Fruit fly (Drosophila melanogaster) whole organism, embryonic: ENCODE data around the gene kirre.
"Not testable (repeated sequence)": the region's sequence is repeated elsewhere in the genome, so short reads cannot be mapped to it uniquely, and the experiment has no call there.

Source experiments
- Abd-B ChIP-seq: fragments of 200-800 bp; sonication (Bioruptor generic); optimal IDR thresholded peaks from 2 replicates; lab custom pipeline; 2018; ENCODE audit warnings: missing biosample characterization, mild to moderate bottlenecking, missing genetic modification characterization, moderate library complexity
- Blimp-1 ChIP-seq: fragments of 200-800 bp; sonication (Bioruptor generic); optimal IDR thresholded peaks from 3 replicates; lab custom pipeline; 2018; ENCODE audit warnings: missing biosample characterization, missing genetic modification characterization, mild to moderate bottlenecking, moderate library complexity, missing genetic modification reagents
- CG10959 ChIP-seq: fragments of 200-800 bp; sonication (Bioruptor generic); IDR thresholded peaks from 2 replicates; pipeline ENCODE4 v1.3.6; 2022; ENCODE audit warnings: missing biosample characterization, missing genetic modification characterization
- CG10979 ChIP-seq: fragments of 200-800 bp; sonication (Bioruptor generic); optimal IDR thresholded peaks from 2 replicates; lab custom pipeline; 2018; ENCODE audit warnings: missing biosample characterization, mild to moderate bottlenecking, missing genetic modification characterization, moderate library complexity
- CG11504 ChIP-seq: fragments of 200-800 bp; sonication (Bioruptor generic); optimal IDR thresholded peaks from 3 replicates; lab custom pipeline; 2019; ENCODE audit warnings: missing biosample characterization, mild to moderate bottlenecking, missing genetic modification characterization, moderate library complexity
- CG11695 ChIP-seq: fragments of 200-800 bp; sonication (Bioruptor generic); IDR thresholded peaks from 3 replicates; pipeline ENCODE4 v1.3.6; 2022; ENCODE audit warnings: missing biosample characterization, missing genetic modification characterization
- CG13296 ChIP-seq: fragments of 200-800 bp; sonication (Bioruptor generic); optimal IDR thresholded peaks from 3 replicates; lab custom pipeline; 2018; ENCODE audit warnings: missing biosample characterization, mild to moderate bottlenecking, missing genetic modification characterization
- CG14441 ChIP-seq: fragments of 200-800 bp; sonication (Bioruptor generic); IDR thresholded peaks from 2 replicates; pipeline ENCODE4 v1.3.6; 2022; ENCODE audit warnings: missing biosample characterization, missing genetic modification characterization
- CG15269 ChIP-seq: fragments of 200-800 bp; sonication (Bioruptor generic); optimal IDR thresholded peaks from 2 replicates; lab custom pipeline; 2018; ENCODE audit warnings: missing biosample characterization, mild to moderate bottlenecking, missing genetic modification characterization, moderate library complexity
- CG15601 ChIP-seq: fragments of 200-800 bp; sonication (Bioruptor generic); optimal IDR thresholded peaks from 3 replicates; lab custom pipeline; 2019; ENCODE audit warnings: missing biosample characterization, mild to moderate bottlenecking, missing genetic modification characterization, moderate library complexity
- CG17328 ChIP-seq: fragments of 200-800 bp; sonication (Bioruptor generic); IDR thresholded peaks from 2 replicates; pipeline ENCODE4 v1.3.6; 2022; ENCODE audit warnings: missing biosample characterization, missing genetic modification characterization
- CG2678 ChIP-seq: fragments of 200-800 bp; sonication (Bioruptor generic); optimal IDR thresholded peaks from 3 replicates; lab custom pipeline; 2019; ENCODE audit warnings: missing biosample characterization, mild to moderate bottlenecking, missing genetic modification characterization, moderate library complexity
- CG30403 ChIP-seq: fragments of 200-800 bp; sonication (Bioruptor generic); optimal IDR thresholded peaks from 3 replicates; lab custom pipeline; 2016; ENCODE audit warnings: missing biosample characterization, missing genetic modification characterization
- CG3065 ChIP-seq: fragments of 200-800 bp; sonication (Bioruptor generic); optimal IDR thresholded peaks from 2 replicates; lab custom pipeline; 2016; ENCODE audit warnings: missing biosample characterization, missing genetic modification characterization
- CG43689 ChIP-seq: fragments of 200-800 bp; sonication (Bioruptor generic); IDR thresholded peaks from 2 replicates; pipeline ENCODE4 v1.3.6; 2022; ENCODE audit warnings: missing biosample characterization, missing genetic modification characterization
- CG4707 ChIP-seq: fragments of 200-800 bp; sonication (Bioruptor generic); optimal IDR thresholded peaks from 2 replicates; lab custom pipeline; 2018; ENCODE audit warnings: missing biosample characterization, mild to moderate bottlenecking, missing genetic modification characterization, moderate library complexity
- CG6813 ChIP-seq: fragments of 200-800 bp; sonication (Bioruptor generic); optimal IDR thresholded peaks from 2 replicates; lab custom pipeline; 2017; ENCODE audit warnings: missing biosample characterization, missing genetic modification characterization, mild to moderate bottlenecking, moderate library complexity, missing genetic modification reagents
- CG6854 ChIP-seq: fragments of 200-800 bp; sonication (Bioruptor generic); optimal IDR thresholded peaks from 3 replicates; lab custom pipeline; 2017; ENCODE audit warnings: missing biosample characterization, mild to moderate bottlenecking, missing genetic modification characterization
- CG7556 ChIP-seq: fragments of 200-800 bp; sonication (Bioruptor generic); optimal IDR thresholded peaks from 2 replicates; lab custom pipeline; 2017; ENCODE audit warnings: missing biosample characterization, mild to moderate bottlenecking, missing genetic modification characterization
- CG7839 ChIP-seq: fragments of 200-800 bp; sonication (Bioruptor generic); optimal IDR thresholded peaks from 3 replicates; lab custom pipeline; 2018; ENCODE audit warnings: missing biosample characterization, mild to moderate bottlenecking, missing genetic modification characterization, moderate library complexity
- CG8388 ChIP-seq: fragments of 200-800 bp; sonication (Bioruptor generic); optimal IDR thresholded peaks from 2 replicates; lab custom pipeline; 2019; ENCODE audit warnings: missing biosample characterization, mild to moderate bottlenecking, missing genetic modification characterization, moderate library complexity
- Jarid2 ChIP-seq: fragments of 200-800 bp; sonication (Bioruptor generic); optimal IDR thresholded peaks from 3 replicates; lab custom pipeline; 2017; ENCODE audit warnings: mild to moderate bottlenecking, missing biosample characterization, missing genetic modification reagents, missing genetic modification characterization
- Nf-YC ChIP-seq: fragments of 200-800 bp; optimal IDR thresholded peaks from 3 replicates; lab custom pipeline; 2019; ENCODE audit warnings: missing biosample characterization, mild to moderate bottlenecking, missing genetic modification characterization, moderate library complexity
- PHDP ChIP-seq: fragments of 200-800 bp; sonication (Bioruptor generic); optimal IDR thresholded peaks from 3 replicates; lab custom pipeline; 2018; ENCODE audit warnings: missing biosample characterization, mild to moderate bottlenecking, missing genetic modification characterization, moderate library complexity
- Sox102F ChIP-seq: fragments of 200-800 bp; sonication (Bioruptor generic); optimal IDR thresholded peaks from 2 replicates; lab custom pipeline; 2018; ENCODE audit warnings: missing biosample characterization, mild to moderate bottlenecking, missing genetic modification characterization, moderate library complexity
- Taf1 ChIP-seq: fragments of 200-800 bp; sonication (Bioruptor generic); IDR thresholded peaks from 2 replicates; pipeline ENCODE4 v1.3.6; 2022; ENCODE audit warnings: missing biosample characterization, missing genetic modification characterization
- ara ChIP-seq: fragments of 200-800 bp; sonication (Bioruptor generic); IDR thresholded peaks from 2 replicates; pipeline ENCODE4 v1.3.6; 2022; ENCODE audit warnings: missing biosample characterization, missing genetic modification characterization
- bsh ChIP-seq, 2 experiments: fragments of 200-800 bp; sonication (Bioruptor generic); optimal IDR thresholded peaks; 2 replicates each; lab custom pipeline; 2017 to 2018; ENCODE audit warnings: mild to moderate bottlenecking in 2 of 2, missing biosample characterization in 2 of 2, missing genetic modification characterization in 2 of 2, moderate library complexity in 1 of 2
- chinmo ChIP-seq: fragments of 200-800 bp; sonication (Bioruptor generic); IDR thresholded peaks from 4 replicates; pipeline ENCODE4 v1.3.6; 2022; ENCODE audit warnings: missing biosample characterization, missing genetic modification characterization; ENCODE audit not compliant: partially characterized antibody
- corto ChIP-seq: fragments of 200-800 bp; sonication (Bioruptor generic); optimal IDR thresholded peaks from 2 replicates; lab custom pipeline; 2016; ENCODE audit warnings: missing biosample characterization, mild to moderate bottlenecking, missing genetic modification characterization, moderate library complexity
- dmrt11E ChIP-seq: fragments of 200-800 bp; sonication (Bioruptor generic); optimal IDR thresholded peaks from 3 replicates; lab custom pipeline; 2018; ENCODE audit warnings: missing biosample characterization, mild to moderate bottlenecking, missing genetic modification characterization, moderate library complexity
- dmrt99B ChIP-seq: fragments of 200-800 bp; sonication (Bioruptor generic); optimal IDR thresholded peaks from 2 replicates; lab custom pipeline; 2018; ENCODE audit warnings: missing biosample characterization, mild to moderate bottlenecking, missing genetic modification characterization, moderate library complexity
- eve ChIP-seq, 2 experiments: fragments of >200 bp; optimal IDR thresholded peaks; 2 replicates each; lab custom pipeline; 2017; ENCODE audit warnings: missing biosample characterization in 2 of 2, missing genetic modification characterization in 2 of 2
- gcm ChIP-seq: fragments of 200-800 bp; sonication (Bioruptor generic); optimal IDR thresholded peaks from 2 replicates; lab custom pipeline; 2019; ENCODE audit warnings: missing biosample characterization, mild to moderate bottlenecking, missing genetic modification characterization, moderate library complexity
- gem ChIP-seq: fragments of 200-800 bp; sonication (Bioruptor generic); optimal IDR thresholded peaks from 2 replicates; lab custom pipeline; 2019; ENCODE audit warnings: missing biosample characterization, mild to moderate bottlenecking, missing genetic modification characterization, moderate library complexity
- klu ChIP-seq: fragments of 200-800 bp; sonication (Bioruptor generic); IDR thresholded peaks from 2 replicates; pipeline ENCODE4 v1.3.6; 2022; ENCODE audit warnings: missing biosample characterization, missing genetic modification characterization
- lola ChIP-seq, 3 experiments: fragments of >200 bp in 2 of 3; fragments of 200-800 bp in 1 of 3; sonication (Bioruptor generic) in 1 of 3; optimal IDR thresholded peaks; 2 replicates each; lab custom pipeline; 2017 to 2019; ENCODE audit warnings: missing biosample characterization in 3 of 3, missing genetic modification characterization in 3 of 3, mild to moderate bottlenecking in 1 of 3, moderate library complexity in 1 of 3
- mam ChIP-seq: fragments of 200-800 bp; sonication (Bioruptor generic); optimal IDR thresholded peaks from 3 replicates; lab custom pipeline; 2016; ENCODE audit warnings: missing biosample characterization, missing genetic modification characterization
- phol ChIP-seq: fragments of 200-800 bp; sonication (Bioruptor generic); optimal IDR thresholded peaks from 3 replicates; lab custom pipeline; 2018; ENCODE audit warnings: missing biosample characterization, mild to moderate bottlenecking, missing genetic modification characterization, moderate library complexity
- sc ChIP-seq, 3 experiments: fragments of >200 bp in 2 of 3; fragments of 200-800 bp in 1 of 3; sonication (Bioruptor generic) in 1 of 3; optimal IDR thresholded peaks; 2 replicates in 2 of 3; 3 replicates in 1 of 3; lab custom pipeline; 2017; ENCODE audit warnings: mild to moderate bottlenecking in 1 of 3, missing biosample characterization in 1 of 3, missing genetic modification characterization in 1 of 3, missing genetic modification reagents in 1 of 3
- sens ChIP-seq: fragments of 200-800 bp; sonication (Bioruptor generic); peaks from one replicate; lab custom pipeline; 2016; ENCODE audit warnings: missing biosample characterization, missing genetic modification characterization
- slbo ChIP-seq: fragments of 200-800 bp; sonication (Bioruptor generic); IDR thresholded peaks from 2 replicates; pipeline ENCODE4 v1.3.6; 2022; ENCODE audit warnings: missing biosample characterization, missing genetic modification characterization
- sug ChIP-seq: fragments of 200-800 bp; optimal IDR thresholded peaks from 2 replicates; lab custom pipeline; 2019; ENCODE audit warnings: missing biosample characterization, mild to moderate bottlenecking, missing genetic modification characterization, moderate library complexity
- tgo ChIP-seq: fragments of 200-800 bp; sonication (Bioruptor generic); IDR thresholded peaks from 3 replicates; pipeline ENCODE4 v1.3.6; 2022; ENCODE audit warnings: missing biosample characterization, missing genetic modification characterization
- unpg ChIP-seq: fragments of 200-800 bp; sonication (Bioruptor generic); optimal IDR thresholded peaks from 3 replicates; lab custom pipeline; 2018; ENCODE audit warnings: missing biosample characterization, mild to moderate bottlenecking, missing genetic modification characterization, moderate library complexity

kirre gene

DNA sequence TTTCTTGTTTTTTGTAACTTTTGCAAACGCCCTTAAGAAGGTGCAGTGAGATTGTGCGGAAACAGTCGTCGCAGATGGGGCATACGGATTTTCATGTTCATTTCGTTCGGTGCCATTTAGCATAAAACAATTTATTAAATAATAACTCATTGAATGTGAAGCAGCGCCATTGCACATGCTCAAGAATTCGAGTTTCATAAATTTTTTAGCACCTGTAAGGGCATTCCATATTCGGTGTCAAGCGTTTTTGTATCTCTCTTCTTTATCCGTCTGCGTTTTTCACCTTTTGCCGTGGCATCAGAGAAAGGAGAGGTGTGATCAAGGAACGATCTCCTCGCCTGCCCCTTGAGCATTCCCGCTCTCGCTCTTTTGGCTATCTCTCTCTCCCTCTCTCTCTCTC, 313.1 kb downstream of the kirre start (continued):
- TF ChIP-seq Abd-B (GFP tag; lab: Kevin White, UChicago) = peak; percentile 17
- peak; percentile 50; the same call in 1 of the 2 replicates for TF ChIP-seq CG17328 (GFP tag; lab: Robert Waterston, UW)
- TF ChIP-seq CG14441 (GFP tag; lab: Robert Waterston, UW) = peak; percentile 51; the same call in 1 of the 2 replicates
- no peak for TF ChIP-seq chinmo (GFP tag; lab: Robert Waterston, UW)
- no peak for TF ChIP-seq CG11695 (GFP tag; lab: Robert Waterston, UW)
- 0 out of 2 replicates have a peak, but pooled peaks have one; percentile 13 for TF ChIP-seq Taf1 (GFP tag; lab: Robert Waterston, UW)
- TF ChIP-seq PHDP (tag; lab: Kevin White, UChicago) = no peak
- no peak for TF ChIP-seq mam (GFP tag; lab: Kevin White, UChicago)
- TF ChIP-seq unpg (GFP tag; lab: Kevin White, UChicago) = peak; percentile 12
- TF ChIP-seq ara (GFP tag; lab: Robert Waterston, UW) = peak; percentile 13; the same call in 1 of the 2 replicates
- no peak for TF ChIP-seq CG10959 (GFP tag; lab: Robert Waterston, UW)
- peak; percentile 26 for TF ChIP-seq gem (tag; lab: Kevin White, UChicago)
- peak; percentile 24; the same call in 1 of the 3 replicates for TF ChIP-seq tgo (GFP tag; lab: Robert Waterston, UW)
- TF ChIP-seq sug = no peak
- no peak for TF ChIP-seq CG7556 (GFP tag; lab: Kevin White, UChicago)
- peak; percentile 20; the same call in 1 of the 2 replicates for TF ChIP-seq slbo (GFP tag; lab: Robert Waterston, UW)
- TF ChIP-seq CG13296 = no peak
- TF ChIP-seq corto = peak; percentile 58
- TF ChIP-seq sens (GFP tag; lab: Kevin White, UChicago) = peak; percentile 70

DNA sequence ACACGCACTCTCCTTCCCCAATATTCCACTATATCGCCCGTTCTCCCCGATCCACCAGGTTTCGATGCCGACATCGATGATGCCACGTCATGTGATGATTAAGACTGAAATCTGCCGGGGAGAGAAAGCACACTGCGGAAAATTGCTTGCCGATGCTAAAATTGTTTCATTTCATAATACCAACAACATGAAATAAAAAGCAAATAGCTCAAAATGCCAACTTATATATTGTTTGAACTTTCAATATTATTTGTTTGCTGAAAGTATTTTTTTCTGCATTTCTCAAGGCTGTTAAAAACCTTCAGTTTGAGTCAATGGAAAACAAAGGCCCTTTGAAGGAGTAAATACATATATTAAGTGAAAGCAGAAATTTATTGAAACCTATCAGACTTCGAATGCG, 315.6 kb downstream of the kirre start:
- TF ChIP-seq CG43689 (GFP tag; lab: Robert Waterston, UW) (no peak), Jarid2 (GFP tag; lab: Kevin White, UChicago) (no peak), CG6813 (GFP tag; lab: Kevin White, UChicago) (no peak), chinmo (GFP tag; lab: Robert Waterston, UW) (no peak), klu (GFP tag; lab: Robert Waterston, UW) (no peak), CG3065 (GFP tag; lab: Kevin White, UChicago) (no peak), dmrt11E (tag; lab: Kevin White, UChicago) (no peak), CG6854 (no peak), phol (tag; lab: Kevin White, UChicago) (no peak)
- TF ChIP-seq, all 482 proteins: peak for 0

DNA sequence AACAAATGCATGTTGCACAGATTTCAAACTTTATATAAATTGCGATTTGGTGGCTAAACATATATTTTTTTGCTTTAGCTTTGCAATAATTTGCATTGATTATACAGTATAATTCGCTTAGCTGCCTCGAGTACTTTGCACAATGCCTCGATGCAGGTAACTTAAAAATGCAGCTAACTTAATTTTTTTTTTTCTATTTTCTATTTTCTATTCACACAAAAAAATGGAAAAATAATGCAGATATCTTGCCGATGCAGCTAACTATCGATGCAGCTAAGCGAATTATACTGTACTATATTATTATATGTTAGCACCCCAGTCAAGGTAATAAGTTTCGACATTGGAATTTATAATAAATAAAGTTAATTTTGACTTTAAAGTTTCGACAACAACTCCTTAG, 317.8 kb downstream of the kirre start:
- TF ChIP-seq CG15269 (tag; lab: Kevin White, UChicago) (peak; percentile 12), CG30403 (GFP tag; lab: Kevin White, UChicago) (peak; percentile 23), CG7556 (GFP tag; lab: Kevin White, UChicago) (peak; percentile 10), sc (GFP tag; optimal IDR thresholded peaks at IDR 0.05; lab: Kevin White, UChicago) (peak; percentile 10), CG10979 (tag; lab: Kevin White, UChicago) (peak; percentile 52), dmrt99B (peak; percentile 31), lola (GFP tag; optimal IDR thresholded peaks at IDR 0.05; lab: Kevin White, UChicago) (peak in 1 of 3 experiments; percentile 41), Abd-B (GFP tag; lab: Kevin White, UChicago) (peak; percentile 52), sens (GFP tag; lab: Kevin White, UChicago) (peak; percentile 54), gcm (peak; percentile 8), eve (GFP tag; optimal IDR thresholded peaks at IDR 0.05; lab: Kevin White, UChicago) (peak in 1 of 2 experiments; percentile 21), Sox102F (GFP tag; lab: Kevin White, UChicago) (peak; percentile 1), CG15601 (peak; percentile 7), CG4707 (GFP tag; lab: Kevin White, UChicago) (peak; percentile 36), Nf-YC (tag; lab: Kevin White, UChicago) (peak; percentile 54), bsh (GFP tag; optimal IDR thresholded peaks at IDR 0.05; lab: Kevin White, UChicago) (peak in 1 of 2 experiments; percentile 55), CG2678 (tag; lab: Kevin White, UChicago) (peak; percentile 41), CG8388 (GFP tag; lab: Kevin White, UChicago) (peak; percentile 31), Blimp-1 (GFP tag; lab: Kevin White, UChicago) (peak; percentile 47), CG7839 (tag; lab: Kevin White, UChicago) (peak; percentile 40), CG11504 (tag; lab: Kevin White, UChicago) (peak; percentile 48), phol (tag; lab: Kevin White, UChicago) (peak; percentile 44)
- TF ChIP-seq sc (optimal IDR thresholded peaks at IDR 0.05; lab: Kevin White, UChicago) = not testable (repeated sequence)
